Worm (Caenorhabditis elegans) whole organism, L4 larva: ENCODE data around the gene F53F1.3.

Experiments used
- D1046.2 ChIP-seq: fragments of 200-800 bp; sonication (Bioruptor generic); IDR thresholded peaks from 2 replicates; pipeline ENCODE4 v1.3.6; 2022; ENCODE audit warnings: missing genetic modification characterization, missing compliant biosample characterization
- F37D6.2 ChIP-seq: sonication (generic microtip); optimal IDR thresholded peaks from 2 replicates; lab custom pipeline; 2016; ENCODE audit warnings: mild to moderate bottlenecking, missing genetic modification characterization, missing compliant biosample characterization
- F44E2.7 ChIP-seq: fragments of 200-800 bp; sonication (Bioruptor generic); IDR thresholded peaks from 2 replicates; pipeline ENCODE4 v2.1.2; 2022; ENCODE audit warnings: missing genetic modification characterization, missing compliant biosample characterization
- Y105C5A.15 ChIP-seq: fragments of 200-800 bp; sonication (Bioruptor generic); IDR thresholded peaks from 2 replicates; pipeline ENCODE4 v1.3.6; 2022; ENCODE audit warnings: missing genetic modification characterization, missing compliant biosample characterization
- Y5F2A.4 ChIP-seq: fragments of 200-800 bp; sonication (Bioruptor generic); optimal IDR thresholded peaks from 2 replicates; lab custom pipeline; 2018; ENCODE audit warnings: mild to moderate bottlenecking, missing genetic modification characterization, missing compliant biosample characterization
- aha-1 ChIP-seq: fragments of 150-350 bp; peaks from one replicate; lab custom pipeline; 2014; ENCODE audit warnings: missing biosample characterization, missing genetic modification characterization
- ceh-28 ChIP-seq: fragments of 150-350 bp; optimal IDR thresholded peaks from 2 replicates; lab custom pipeline; 2014; ENCODE audit warnings: missing biosample characterization, missing genetic modification reagents, missing genetic modification characterization
- ces-1 ChIP-seq: fragments of 150-350 bp; sonication (generic microtip); optimal IDR thresholded peaks from 4 replicates; lab custom pipeline; 2014; ENCODE audit warnings: missing biosample characterization, missing genetic modification reagents, missing genetic modification characterization
- ctbp-1 ChIP-seq: fragments of 200-800 bp; sonication (Bioruptor generic); IDR thresholded peaks from 2 replicates; pipeline ENCODE4 v1.3.6; 2022; ENCODE audit warnings: missing genetic modification reagents, missing genetic modification characterization, missing compliant biosample characterization
- dmd-8 ChIP-seq: fragments of 200-800 bp; sonication (Bioruptor generic); IDR thresholded peaks from 2 replicates; pipeline ENCODE4 v1.3.6; 2022; ENCODE audit warnings: missing genetic modification characterization, missing compliant biosample characterization
- duxl-1 ChIP-seq: sonication (generic microtip); optimal IDR thresholded peaks from 2 replicates; lab custom pipeline; 2016; ENCODE audit warnings: mild to moderate bottlenecking, missing genetic modification characterization, moderate library complexity, missing compliant biosample characterization; ENCODE audit not compliant: poor library complexity
- egl-43 ChIP-seq: fragments of 200-800 bp; sonication (Bioruptor generic); IDR thresholded peaks from 2 replicates; pipeline ENCODE4 v1.3.6; 2022; ENCODE audit warnings: missing genetic modification reagents, missing genetic modification characterization, missing compliant biosample characterization
- fkh-10 ChIP-seq: fragments of 150-350 bp; optimal IDR thresholded peaks from 2 replicates; lab custom pipeline; 2014; ENCODE audit warnings: missing biosample characterization, missing genetic modification reagents, missing genetic modification characterization
- gei-8 ChIP-seq: fragments of 200-800 bp; sonication (Bioruptor generic); optimal IDR thresholded peaks from 2 replicates; lab custom pipeline; 2018; ENCODE audit warnings: mild to moderate bottlenecking, missing genetic modification characterization, missing compliant biosample characterization
- hif-1 ChIP-seq, 2 experiments: sonication (generic microtip); optimal IDR thresholded peaks; 2 replicates each; lab custom pipeline; 2016 to 2017; ENCODE audit warnings: missing compliant biosample characterization in 2 of 2, missing genetic modification characterization in 2 of 2, missing genetic modification reagents in 2 of 2, missing genotype in 2 of 2, mild to moderate bottlenecking in 1 of 2
- hlh-11 ChIP-seq: fragments of 200-800 bp; sonication (Bioruptor generic); optimal IDR thresholded peaks from 2 replicates; lab custom pipeline; 2018; ENCODE audit warnings: mild to moderate bottlenecking, missing genetic modification characterization, missing compliant biosample characterization
- hlh-30 ChIP-seq: sonication (generic microtip); optimal IDR thresholded peaks from 2 replicates; lab custom pipeline; 2017; ENCODE audit warnings: antibody characterized with exemption, mild to moderate bottlenecking, missing genetic modification characterization, missing compliant biosample characterization; ENCODE audit not compliant: insufficient read depth
- lim-7 ChIP-seq: fragments of 200-800 bp; sonication (Bioruptor generic); IDR thresholded peaks from 2 replicates; pipeline ENCODE4 v1.3.6; 2022; ENCODE audit warnings: missing genetic modification characterization, missing compliant biosample characterization
- lin-13 ChIP-seq: fragments of 150-350 bp; optimal IDR thresholded peaks from 2 replicates; lab custom pipeline; 2014; ENCODE audit warnings: missing biosample characterization, missing genetic modification reagents, missing genetic modification characterization
- lin-15B ChIP-seq: fragments of 150-350 bp; sonication (generic microtip); optimal IDR thresholded peaks from 3 replicates; lab custom pipeline; 2014; ENCODE audit warnings: missing biosample characterization, missing genetic modification characterization
- lin-29 ChIP-seq: fragments of 200-800 bp; sonication (Bioruptor generic); IDR thresholded peaks from 2 replicates; pipeline ENCODE4 v1.3.6; 2022; ENCODE audit warnings: missing genetic modification reagents, missing genetic modification characterization, missing compliant biosample characterization
- mdl-1 ChIP-seq, 2 experiments: fragments of 150-350 bp in 1 of 2; sonication (generic microtip) in 1 of 2; optimal IDR thresholded peaks; 2 replicates each; lab custom pipeline; 2014 to 2017; ENCODE audit warnings: missing biosample characterization in 2 of 2, missing genetic modification characterization in 2 of 2
- mdt-29 ChIP-seq: fragments of 200-800 bp; sonication (Bioruptor generic); IDR thresholded peaks from 2 replicates; pipeline ENCODE4 v1.3.6; 2022; ENCODE audit warnings: missing genetic modification reagents, missing genetic modification characterization, missing compliant biosample characterization
- mep-1 ChIP-seq: fragments of 150-350 bp; sonication (generic microtip); optimal IDR thresholded peaks from 3 replicates; lab custom pipeline; 2014; ENCODE audit warnings: missing biosample characterization, missing genetic modification characterization
- mxl-3 ChIP-seq: fragments of 200-800 bp; sonication (Bioruptor generic); optimal IDR thresholded peaks from 2 replicates; lab custom pipeline; 2018; ENCODE audit warnings: mild to moderate bottlenecking, missing genetic modification characterization, missing compliant biosample characterization
- nhr-11 ChIP-seq: fragments of 150-350 bp; optimal IDR thresholded peaks from 2 replicates; lab custom pipeline; 2014; ENCODE audit warnings: missing biosample characterization, missing genetic modification characterization
- nhr-111 ChIP-seq: fragments of 200-800 bp; sonication (Bioruptor generic); optimal IDR thresholded peaks from 2 replicates; lab custom pipeline; 2018; ENCODE audit warnings: mild to moderate bottlenecking, missing genetic modification characterization, missing compliant biosample characterization
- nhr-28 ChIP-seq: fragments of 150-350 bp; optimal IDR thresholded peaks from 2 replicates; lab custom pipeline; 2014; ENCODE audit warnings: missing biosample characterization, missing genetic modification characterization
- nhr-48 ChIP-seq: sonication (generic microtip); optimal IDR thresholded peaks from 2 replicates; lab custom pipeline; 2016; ENCODE audit warnings: mild to moderate bottlenecking, missing genetic modification characterization, missing compliant biosample characterization
- nhr-77 ChIP-seq: fragments of 150-350 bp; optimal IDR thresholded peaks from 2 replicates; lab custom pipeline; 2014; ENCODE audit warnings: missing biosample characterization, missing genetic modification characterization
- rbr-2 ChIP-seq: sonication (generic microtip); optimal IDR thresholded peaks from 2 replicates; lab custom pipeline; 2016; ENCODE audit warnings: missing genotype, missing genetic modification characterization, missing compliant biosample characterization
- set-16 ChIP-seq: fragments of 200-800 bp; sonication (Bioruptor generic); IDR thresholded peaks from 2 replicates; pipeline ENCODE4 v1.3.6; 2022; ENCODE audit warnings: missing genetic modification reagents, missing genetic modification characterization, missing compliant biosample characterization
- spr-1 ChIP-seq: sonication (generic microtip); optimal IDR thresholded peaks from 2 replicates; lab custom pipeline; 2016; ENCODE audit warnings: mild to moderate bottlenecking, missing genetic modification characterization, missing compliant biosample characterization
- unc-62 ChIP-seq, 3 experiments: fragments of 150-350 bp in 1 of 3; sonication (generic microtip); optimal IDR thresholded peaks in 2 of 3; peaks in 1 of 3; 1 replicate in 1 of 3; 2 replicates in 2 of 3; lab custom pipeline; 2014 to 2017; ENCODE audit warnings: missing biosample characterization in 3 of 3, missing genetic modification characterization in 3 of 3, missing genetic modification reagents in 3 of 3, missing genotype in 1 of 3
- vab-7 ChIP-seq: fragments of 200-800 bp; sonication (Bioruptor generic); IDR thresholded peaks from 2 replicates; pipeline ENCODE4 v1.3.6; 2022; ENCODE audit warnings: missing genetic modification reagents, missing genetic modification characterization, missing compliant biosample characterization
- ztf-7 ChIP-seq: fragments of 150-350 bp; optimal IDR thresholded peaks from 2 replicates; lab custom pipeline; 2014; ENCODE audit warnings: missing biosample characterization, missing genetic modification characterization

The F53F1.3 gene

ce11 chrV:13391378-13392258 lies 16.4 kb upstream of the F53F1.3 start, which contains the start of gene somi-1:
Gene somi-1, minus strand, starts transcription at chrV:13391395.
- TF ChIP-seq ces-1 (GFP tag; lab: Kevin White, UChicago) = peak; percentile 83
- peak in 1 of 2 experiments; percentile 88 for TF ChIP-seq unc-62 (GFP tag; optimal IDR thresholded peaks at IDR 0.05 in 1 of 2; lab: Kevin White, UChicago)
- TF ChIP-seq unc-62 (tag; optimal IDR thresholded peaks at IDR 0.05; lab: Kevin White, UChicago) = no peak
- no peak for TF ChIP-seq F37D6.2
- TF ChIP-seq Y105C5A.15 (GFP tag; lab: Robert Waterston, UW) = no peak
- peak; percentile 59 for TF ChIP-seq hlh-30
- TF ChIP-seq fkh-10 (GFP tag; lab: Kevin White, UChicago) = peak; percentile 57
- TF ChIP-seq mxl-3 = peak; percentile 0
- TF ChIP-seq nhr-111 (GFP tag; lab: Kevin White, UChicago) = no peak
- TF ChIP-seq nhr-28 (tag; lab: Kevin White, UChicago) = peak; percentile 47
- peak; percentile 7 for TF ChIP-seq aha-1 (tag; lab: Kevin White, UChicago)
- TF ChIP-seq ctbp-1 (GFP tag; lab: Robert Waterston, UW) = peak; percentile 33; the same call in 1 of the 2 replicates

ce11 chrV:13393333-13393803 lies 14.7 kb upstream of the F53F1.3 start:
- TF ChIP-seq hlh-11 (tag; lab: Kevin White, UChicago) = peak; percentile 73
- peak; percentile 8 for TF ChIP-seq gei-8 (GFP tag; lab: Kevin White, UChicago)
- peak; percentile 73 for TF ChIP-seq set-16 (GFP tag; lab: Robert Waterston, UW)
- peak; percentile 10 for TF ChIP-seq mep-1 (tag; lab: Kevin White, UChicago)
- no peak for TF ChIP-seq lin-13 (GFP tag; lab: Kevin White, UChicago)
- TF ChIP-seq mxl-3 = peak; percentile 57
- TF ChIP-seq hif-1 (tag; optimal IDR thresholded peaks at IDR 0.05; lab: Kevin White, UChicago) = peak in 1 of 2 experiments; percentile 8
- no peak for TF ChIP-seq nhr-48
- no peak for TF ChIP-seq Y5F2A.4
- TF ChIP-seq unc-62 (GFP tag; optimal IDR thresholded peaks at IDR 0.05 in 1 of 2; lab: Kevin White, UChicago) = peak in 1 of 2 experiments; percentile 85
- TF ChIP-seq unc-62 (tag; optimal IDR thresholded peaks at IDR 0.05; lab: Kevin White, UChicago) = no peak
- no peak for TF ChIP-seq mdt-29 (GFP tag; lab: Robert Waterston, UW)
- TF ChIP-seq vab-7 = no peak
- 0 out of 2 replicates have a peak, but pooled peaks have one; percentile 15 for TF ChIP-seq egl-43 (GFP tag; lab: Robert Waterston, UW)
- TF ChIP-seq nhr-28 (tag; lab: Kevin White, UChicago) = peak; percentile 87
- TF ChIP-seq F44E2.7 (GFP tag; lab: Robert Waterston, UW) = no peak
- no peak for TF ChIP-seq lin-15B (tag; lab: Kevin White, UChicago)
- TF ChIP-seq duxl-1 (tag; lab: Kevin White, UChicago) = no peak
- peak; percentile 41; the same call in 1 of the 2 replicates for TF ChIP-seq ctbp-1 (GFP tag; lab: Robert Waterston, UW)
- TF ChIP-seq ztf-7 = no peak
- TF ChIP-seq ceh-28 (tag; lab: Kevin White, UChicago) = no peak
- 0 out of 2 replicates have a peak, but pooled peaks have one; percentile 9 for TF ChIP-seq D1046.2 (GFP tag; lab: Robert Waterston, UW)
- TF ChIP-seq rbr-2 (tag; lab: Kevin White, UChicago) = peak; percentile 18
- no peak for TF ChIP-seq lin-29 (GFP tag; lab: Robert Waterston, UW)
- TF ChIP-seq lim-7 (GFP tag; lab: Robert Waterston, UW) = 0 out of 2 replicates have a peak, but pooled peaks have one; percentile 45
- TF ChIP-seq dmd-8 (GFP tag; lab: Robert Waterston, UW) = no peak
- TF ChIP-seq nhr-77 (tag; lab: Kevin White, UChicago) = no peak
- peak in 1 of 2 experiments; percentile 56 for TF ChIP-seq mdl-1 (tag; optimal IDR thresholded peaks at IDR 0.05; lab: Kevin White, UChicago)
- peak; percentile 20 for TF ChIP-seq nhr-11 (tag; lab: Kevin White, UChicago)
- no peak for TF ChIP-seq spr-1 (tag; lab: Kevin White, UChicago)
